Worm (Caenorhabditis elegans) whole organism, L1 larva: ENCODE results near the gene F33D4.6.

Experiments used
- C16A3.4 ChIP-seq: fragments of 150-350 bp; optimal IDR thresholded peaks from 2 replicates; lab custom pipeline; 2014; ENCODE audit warnings: missing biosample characterization, missing genetic modification characterization
- C34B4.2 ChIP-seq: sonication (generic microtip); optimal IDR thresholded peaks from 2 replicates; lab custom pipeline; 2017; ENCODE audit warnings: mild to moderate bottlenecking, missing genetic modification characterization, missing compliant biosample characterization
- F16B12.6 ChIP-seq: fragments of 150-350 bp; optimal IDR thresholded peaks from 2 replicates; lab custom pipeline; 2014; ENCODE audit warnings: missing biosample characterization, missing genetic modification characterization
- Y116A8C.19 ChIP-seq: sonication (generic microtip); optimal IDR thresholded peaks from 2 replicates; lab custom pipeline; 2016; ENCODE audit warnings: missing compliant biosample characterization, missing genetic modification characterization, borderline replicate concordance
- aha-1 ChIP-seq: fragments of 150-350 bp; optimal IDR thresholded peaks from 2 replicates; lab custom pipeline; 2014; ENCODE audit warnings: missing biosample characterization, missing genetic modification characterization
- alr-1 ChIP-seq: fragments of 200-800 bp; sonication (Bioruptor generic); optimal IDR thresholded peaks from 2 replicates; lab custom pipeline; 2018; ENCODE audit warnings: borderline replicate concordance, mild to moderate bottlenecking, missing genetic modification characterization, missing compliant biosample characterization
- dpl-1 ChIP-seq, 3 experiments: fragments of 150-350 bp in 2 of 3; sonication (generic microtip) in 1 of 3; optimal IDR thresholded peaks; 2 replicates each; lab custom pipeline; 2014 to 2017; ENCODE audit warnings: missing biosample characterization in 3 of 3, missing genetic modification characterization in 3 of 3, missing genetic modification reagents in 3 of 3
- dsc-1 ChIP-seq: sonication (generic microtip); optimal IDR thresholded peaks from 2 replicates; lab custom pipeline; 2016; ENCODE audit warnings: mild to moderate bottlenecking, missing genetic modification characterization, missing compliant biosample characterization
- egl-13 ChIP-seq: sonication (generic microtip); optimal IDR thresholded peaks from 2 replicates; lab custom pipeline; 2016; ENCODE audit warnings: missing genotype, missing genetic modification reagents, missing genetic modification characterization, missing compliant biosample characterization
- egl-27 ChIP-seq, 2 experiments: fragments of 150-350 bp in 1 of 2; sonication (generic microtip); optimal IDR thresholded peaks; 3 replicates each; lab custom pipeline; 2017 to 2018; ENCODE audit warnings: missing biosample characterization in 2 of 2, missing genetic modification characterization in 2 of 2, missing genetic modification reagents in 2 of 2
- elt-3 ChIP-seq, 6 experiments: fragments of 150-350 bp in 1 of 6; sonication (generic microtip); optimal IDR thresholded peaks; 2 replicates each; lab custom pipeline; 2017 to 2018; ENCODE audit warnings: missing biosample characterization in 6 of 6, missing genetic modification characterization in 6 of 6, inconsistent platforms in 1 of 6
- ets-5 ChIP-seq: fragments of 200-800 bp; sonication (Bioruptor generic); IDR thresholded peaks from 2 replicates; pipeline ENCODE4 v1.3.6; 2022; ENCODE audit warnings: missing genetic modification characterization, missing compliant biosample characterization
- fkh-10 ChIP-seq: sonication (generic microtip); optimal IDR thresholded peaks from 2 replicates; lab custom pipeline; 2017; ENCODE audit warnings: missing biosample characterization, missing genetic modification reagents, missing genetic modification characterization
- fos-1 ChIP-seq: fragments of 150-350 bp; optimal IDR thresholded peaks from 2 replicates; lab custom pipeline; 2014; ENCODE audit warnings: missing biosample characterization, missing genetic modification characterization
- grh-1 ChIP-seq: fragments of 200-800 bp; sonication (Bioruptor generic); IDR thresholded peaks from 2 replicates; pipeline ENCODE4 v1.3.6; 2022; ENCODE audit warnings: missing genetic modification reagents, missing genetic modification characterization, missing compliant biosample characterization
- hlh-4 ChIP-seq: sonication (generic microtip); optimal IDR thresholded peaks from 2 replicates; lab custom pipeline; 2016; ENCODE audit warnings: mild to moderate bottlenecking, missing genetic modification characterization, missing compliant biosample characterization
- hpl-2 ChIP-seq: fragments of 150-350 bp; optimal IDR thresholded peaks from 2 replicates; lab custom pipeline; 2014; ENCODE audit warnings: missing biosample characterization, missing genetic modification reagents, missing genetic modification characterization
- irx-1 ChIP-seq: sonication (generic microtip); optimal IDR thresholded peaks from 2 replicates; lab custom pipeline; 2016; ENCODE audit warnings: missing genetic modification characterization, missing compliant biosample characterization
- isw-1 ChIP-seq: fragments of 200-800 bp; sonication (Bioruptor generic); IDR thresholded peaks from 2 replicates; pipeline ENCODE4 v1.3.6; 2022; ENCODE audit warnings: missing genetic modification characterization, missing compliant biosample characterization
- jun-1 ChIP-seq: fragments of 150-350 bp; optimal IDR thresholded peaks from 2 replicates; lab custom pipeline; 2014; ENCODE audit warnings: missing biosample characterization, missing genetic modification reagents, missing genetic modification characterization
- lin-14 ChIP-seq: fragments of 200-800 bp; sonication (Bioruptor generic); optimal IDR thresholded peaks from 2 replicates; lab custom pipeline; 2018; ENCODE audit warnings: mild to moderate bottlenecking, missing genetic modification characterization, moderate library complexity, missing compliant biosample characterization
- lin-15B ChIP-seq: fragments of 150-350 bp; sonication (generic microtip); optimal IDR thresholded peaks from 3 replicates; lab custom pipeline; 2014; ENCODE audit warnings: missing biosample characterization, missing genetic modification characterization
- lin-35 ChIP-seq, 2 experiments: fragments of 150-350 bp; optimal IDR thresholded peaks; 2 replicates each; lab custom pipeline; 2014; ENCODE audit warnings: missing biosample characterization in 2 of 2, missing genetic modification characterization in 2 of 2, missing genetic modification reagents in 2 of 2
- lin-39 ChIP-seq: fragments of 150-350 bp; optimal IDR thresholded peaks from 2 replicates; lab custom pipeline; 2014; ENCODE audit warnings: missing biosample characterization, missing genetic modification reagents, missing genetic modification characterization
- lir-3 ChIP-seq: sonication (generic microtip); optimal IDR thresholded peaks from 2 replicates; lab custom pipeline; 2016; ENCODE audit warnings: mild to moderate bottlenecking, missing genetic modification characterization, moderate library complexity, missing compliant biosample characterization; ENCODE audit not compliant: poor library complexity
- mab-9 ChIP-seq: fragments of 200-800 bp; sonication (Bioruptor generic); IDR thresholded peaks from 2 replicates; pipeline ENCODE4 v1.3.6; 2022; ENCODE audit warnings: missing genetic modification reagents, missing genetic modification characterization, missing compliant biosample characterization
- mdl-1 ChIP-seq, 2 experiments: fragments of 150-350 bp; optimal IDR thresholded peaks; 2 replicates each; lab custom pipeline; 2014 to 2017; ENCODE audit warnings: missing biosample characterization in 2 of 2, missing genetic modification characterization in 2 of 2, inconsistent platforms in 1 of 2
- mep-1 ChIP-seq: fragments of 150-350 bp; optimal IDR thresholded peaks from 2 replicates; lab custom pipeline; 2014; ENCODE audit warnings: missing biosample characterization, missing genetic modification characterization
- nhr-12 ChIP-seq: sonication (generic microtip); optimal IDR thresholded peaks from 2 replicates; lab custom pipeline; 2017; ENCODE audit warnings: missing biosample characterization, missing genetic modification characterization
- nhr-84 ChIP-seq: sonication (generic microtip); optimal IDR thresholded peaks from 2 replicates; lab custom pipeline; 2017; ENCODE audit warnings: missing biosample characterization, missing genetic modification characterization
- nhr-85 ChIP-seq: sonication (generic microtip); peaks from one replicate; lab custom pipeline; 2016; ENCODE audit warnings: missing genetic modification characterization, inconsistent platforms, missing compliant biosample characterization
- nhr-90 ChIP-seq: sonication (generic microtip); optimal IDR thresholded peaks from 2 replicates; lab custom pipeline; 2016; ENCODE audit warnings: mild to moderate bottlenecking, missing genetic modification characterization, missing compliant biosample characterization; ENCODE audit not compliant: poor library complexity
- pag-3 ChIP-seq: sonication (generic microtip); optimal IDR thresholded peaks from 2 replicates; lab custom pipeline; 2017; ENCODE audit warnings: missing genetic modification characterization, mild to moderate bottlenecking, missing compliant biosample characterization, antibody characterized with exemption, borderline replicate concordance; ENCODE audit not compliant: insufficient read depth
- snu-23 ChIP-seq: sonication (generic microtip); optimal IDR thresholded peaks from 2 replicates; lab custom pipeline; 2016; ENCODE audit warnings: missing genetic modification characterization, missing compliant biosample characterization
- sptf-1 ChIP-seq: fragments of 150-350 bp; optimal IDR thresholded peaks from 2 replicates; lab custom pipeline; 2014; ENCODE audit warnings: missing biosample characterization, missing genetic modification characterization
- tlp-1 ChIP-seq: fragments of 150-350 bp; optimal IDR thresholded peaks from 2 replicates; lab custom pipeline; 2014; ENCODE audit warnings: missing biosample characterization, missing genetic modification characterization
- unc-30 ChIP-seq: sonication (generic microtip); optimal IDR thresholded peaks from 2 replicates; lab custom pipeline; 2017; ENCODE audit warnings: missing biosample characterization, missing genetic modification characterization
- unc-62 ChIP-seq: fragments of 150-350 bp; optimal IDR thresholded peaks from 2 replicates; lab custom pipeline; 2014; ENCODE audit warnings: missing biosample characterization, missing genetic modification reagents, missing genetic modification characterization
- unc-98 ChIP-seq: fragments of 200-800 bp; sonication (Bioruptor generic); IDR thresholded peaks from 2 replicates; pipeline ENCODE4 v1.3.6; 2022; ENCODE audit warnings: missing genetic modification characterization, missing compliant biosample characterization
- zip-4 ChIP-seq: fragments of 200-800 bp; sonication (Bioruptor generic); optimal IDR thresholded peaks from 2 replicates; lab custom pipeline; 2018; ENCODE audit warnings: mild to moderate bottlenecking, missing genetic modification characterization, moderate library complexity, missing compliant biosample characterization

Gene F33D4.6

DNA sequence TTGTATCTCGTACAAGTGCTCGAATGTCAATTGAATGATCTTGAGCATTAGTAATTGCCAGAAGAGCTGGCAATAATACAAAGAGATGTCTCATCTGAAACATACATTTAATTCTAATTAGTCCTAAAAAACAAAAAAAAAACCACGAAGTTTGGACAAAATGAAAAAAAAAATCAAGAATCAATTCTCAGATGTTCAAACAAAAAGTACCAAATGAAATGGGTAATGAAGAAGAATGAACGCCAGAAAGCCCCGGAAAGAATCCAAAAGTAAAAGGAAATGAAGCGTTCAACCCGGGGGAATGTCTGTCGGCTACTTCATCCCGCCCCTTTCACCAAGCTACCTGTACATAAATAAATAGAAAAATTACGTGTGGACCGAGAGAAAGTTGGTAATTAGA is at the start of gene F33D4.6:
TSS of gene F33D4.6 (minus strand) at position 101 of the 400 bp plus-strand sequence.
- TF ChIP-seq jun-1 (tag; lab: Kevin White, UChicago) (no peak), tlp-1 (tag; lab: Kevin White, UChicago) (no peak), alr-1 (tag; lab: Kevin White, UChicago) (no peak)

DNA sequence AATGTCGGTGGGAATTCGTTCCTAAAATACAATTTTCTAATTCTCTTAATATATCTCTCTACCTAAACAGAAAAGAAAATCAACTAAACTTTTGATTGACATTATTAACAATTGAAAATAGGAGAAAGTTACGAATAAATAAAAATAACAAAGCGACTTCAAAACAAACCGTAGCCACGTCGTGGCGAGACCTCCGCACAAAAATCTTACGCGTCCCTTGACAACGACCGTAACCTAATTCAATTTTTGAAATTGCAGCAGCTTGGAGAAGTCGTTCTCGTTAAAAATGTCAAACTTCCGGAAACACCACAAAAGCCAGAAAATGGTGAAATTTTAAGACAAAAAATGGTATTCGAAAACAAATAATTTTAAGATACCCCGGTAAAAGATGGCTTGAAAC is 46.5 kb upstream of the F33D4.6 start:
- no peak for TF ChIP-seq jun-1 (tag; lab: Kevin White, UChicago)
- TF ChIP-seq, all 84 proteins: peak for 0

DNA sequence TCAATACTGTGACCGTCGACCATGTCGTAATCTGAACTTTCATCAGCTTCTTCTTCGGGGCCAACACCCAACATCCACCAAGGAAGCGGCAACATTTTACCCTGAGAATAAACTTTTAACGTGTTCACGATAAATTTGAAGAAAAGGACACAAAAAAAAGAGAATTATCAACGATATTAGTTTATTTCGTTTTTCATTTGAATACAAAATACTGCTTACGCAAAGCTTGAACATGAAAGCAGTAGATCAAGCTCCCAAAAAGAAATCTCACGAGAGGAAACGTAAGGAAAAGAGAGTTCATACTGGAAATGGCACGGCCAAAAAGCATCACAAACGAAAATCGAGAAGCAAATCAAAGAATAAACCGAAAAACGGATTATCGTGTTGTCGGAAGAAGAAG is 45.9 kb upstream of the F33D4.6 start, which contains the start of the genes C46A5.6 and C46A5.1:
TSS of gene C46A5.6 (minus strand) at position 101 of the 400 bp plus-strand sequence.
TSS of gene C46A5.1 (plus strand) at position 184 of the 400 bp plus-strand sequence.
- TF ChIP-seq nhr-85 (tag; lab: Kevin White, UChicago) (no peak), lin-35 (GFP tag; optimal IDR thresholded peaks at IDR 0.05; lab: Kevin White, UChicago) (no peak), mab-9 (GFP tag; lab: Robert Waterston, UW) (no peak), fkh-10 (GFP tag; lab: Kevin White, UChicago) (no peak), isw-1 (GFP tag; lab: Robert Waterston, UW) (no peak), nhr-90 (tag; lab: Kevin White, UChicago) (no peak), ets-5 (GFP tag; lab: Robert Waterston, UW) (no peak), irx-1 (tag; lab: Kevin White, UChicago) (no peak), unc-62 (GFP tag; lab: Kevin White, UChicago) (no peak), lin-14 (no peak), pag-3 (tag; lab: Kevin White, UChicago) (no peak)

DNA sequence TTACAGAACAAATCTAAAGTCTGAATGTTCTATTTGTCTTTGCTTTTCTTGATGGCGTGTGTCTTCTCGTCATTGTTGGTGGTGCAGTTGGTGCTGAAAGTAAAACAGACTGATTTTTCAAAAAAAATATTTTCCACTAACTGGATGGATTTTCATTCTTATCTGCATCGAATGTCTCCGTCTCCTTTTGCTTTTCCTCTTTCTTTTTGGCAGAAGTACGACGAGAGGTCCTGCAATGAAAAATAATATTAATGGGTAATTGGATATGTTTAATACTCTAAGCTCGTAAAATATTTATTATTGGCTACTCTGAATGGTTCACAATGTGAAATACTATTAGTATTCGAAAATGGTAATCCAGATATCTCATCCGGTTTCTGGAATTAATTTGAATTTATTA is 42.3 kb upstream of the F33D4.6 start, which contains the start of gene del-7:
TSS of gene del-7 (plus strand) at position 301 of the 400 bp plus-strand sequence.
- TF ChIP-seq grh-1 (GFP tag; lab: Robert Waterston, UW) (no peak), egl-13 (no peak), lin-39 (tag; lab: Kevin White, UChicago) (no peak), hpl-2 (GFP tag; lab: Kevin White, UChicago) (no peak), lin-15B (no peak), C34B4.2 (tag; lab: Kevin White, UChicago) (no peak), mep-1 (no peak), hlh-4 (tag; lab: Kevin White, UChicago) (no peak), elt-3 (tag; optimal IDR thresholded peaks at IDR 0.05; lab: Kevin White, UChicago) (no peak), unc-98 (GFP tag; lab: Robert Waterston, UW) (no peak), nhr-12 (tag; lab: Kevin White, UChicago) (no peak), lir-3 (tag; lab: Kevin White, UChicago) (no peak), nhr-84 (no peak)

DNA sequence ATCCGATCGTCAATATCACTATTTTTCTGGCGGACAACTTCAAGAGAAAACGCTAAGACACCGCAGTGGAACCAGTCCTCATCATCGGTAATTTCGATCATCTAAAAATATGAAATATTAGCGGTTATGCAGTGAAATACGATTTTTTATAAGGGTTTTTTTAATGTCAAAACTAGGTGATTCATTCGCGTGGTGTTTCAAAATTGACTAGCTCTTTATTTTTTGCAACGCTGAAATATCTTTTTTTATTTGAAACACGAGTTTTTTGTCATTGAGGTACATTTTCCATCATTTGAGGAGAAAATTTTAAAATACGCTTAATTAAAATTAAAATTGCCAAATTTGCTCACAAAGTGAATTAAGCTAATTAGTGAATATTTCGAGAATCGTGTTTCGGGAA is 41.7 kb upstream of the F33D4.6 start, which contains the start of gene dsb-3:
TSS of gene dsb-3 (minus strand) at position 101 of the 400 bp plus-strand sequence.
- TF ChIP-seq unc-30 (tag; lab: Kevin White, UChicago) (no peak), Y116A8C.19 (no peak), egl-27 (tag; optimal IDR thresholded peaks at IDR 0.05; lab: Kevin White, UChicago) (no peak), nhr-90 (tag; lab: Kevin White, UChicago) (no peak), dpl-1 (GFP tag; optimal IDR thresholded peaks at IDR 0.05; lab: Kevin White, UChicago) (no peak), zip-4 (no peak), lin-35 (GFP tag; optimal IDR thresholded peaks at IDR 0.05; lab: Kevin White, UChicago) (no peak), unc-98 (GFP tag; lab: Robert Waterston, UW) (no peak), lin-14 (no peak), fos-1 (tag; lab: Kevin White, UChicago) (no peak), mdl-1 (tag; optimal IDR thresholded peaks at IDR 0.05; lab: Kevin White, UChicago) (no peak), lin-39 (tag; lab: Kevin White, UChicago) (no peak), dsc-1 (tag; lab: Kevin White, UChicago) (no peak), pag-3 (tag; lab: Kevin White, UChicago) (no peak), snu-23 (GFP tag; lab: Kevin White, UChicago) (no peak), C16A3.4 (no peak), aha-1 (tag; lab: Kevin White, UChicago) (no peak), sptf-1 (tag; lab: Kevin White, UChicago) (no peak), F16B12.6 (tag; lab: Kevin White, UChicago) (no peak)
